Worm (Caenorhabditis elegans) whole organism, L3 larva: ENCODE data around the gene rib-2.

Experiments
- R02D3.7 ChIP-seq: fragments of 150-350 bp; optimal IDR thresholded peaks from 2 replicates; lab custom pipeline; 2014; ENCODE audit warnings: missing biosample characterization, missing genetic modification characterization
- ZK546.5 ChIP-seq: sonication (generic microtip); optimal IDR thresholded peaks from 2 replicates; lab custom pipeline; 2017; ENCODE audit warnings: missing biosample characterization, missing genetic modification characterization
- aly-2 ChIP-seq: fragments of 150-350 bp; optimal IDR thresholded peaks from 2 replicates; lab custom pipeline; 2014; ENCODE audit warnings: missing biosample characterization, missing genetic modification characterization
- ama-1 ChIP-seq: fragments of 150-350 bp; optimal IDR thresholded peaks from 2 replicates; lab custom pipeline; 2018
- ceh-16 ChIP-seq: sonication (generic microtip); optimal IDR thresholded peaks from 2 replicates; lab custom pipeline; 2017; ENCODE audit warnings: missing biosample characterization, missing genetic modification characterization
- ceh-28 ChIP-seq: fragments of 150-350 bp; optimal IDR thresholded peaks from 2 replicates; lab custom pipeline; 2014; ENCODE audit warnings: missing biosample characterization, missing genetic modification reagents, missing genetic modification characterization
- ceh-82 ChIP-seq: fragments of 150-350 bp; optimal IDR thresholded peaks from 2 replicates; lab custom pipeline; 2014; ENCODE audit warnings: missing biosample characterization, missing genetic modification characterization
- ceh-9 ChIP-seq: sonication (generic microtip); optimal IDR thresholded peaks from 2 replicates; lab custom pipeline; 2018; ENCODE audit warnings: missing biosample characterization, missing genetic modification characterization
- daf-12 ChIP-seq: fragments of 150-350 bp; optimal IDR thresholded peaks from 2 replicates; lab custom pipeline; 2014; ENCODE audit warnings: missing biosample characterization, missing genetic modification reagents, missing genetic modification characterization
- egl-5 ChIP-seq: fragments of 150-350 bp; optimal IDR thresholded peaks from 2 replicates; lab custom pipeline; 2017; ENCODE audit warnings: missing biosample characterization, missing genetic modification reagents, missing genetic modification characterization, inconsistent platforms
- elt-1 ChIP-seq: fragments of 150-350 bp; optimal IDR thresholded peaks from 2 replicates; lab custom pipeline; 2014; ENCODE audit warnings: missing biosample characterization, missing genetic modification characterization
- elt-2 ChIP-seq: sonication (generic microtip); optimal IDR thresholded peaks from 2 replicates; lab custom pipeline; 2016; ENCODE audit warnings: missing genetic modification reagents, mild to moderate bottlenecking, missing genetic modification characterization, missing compliant biosample characterization
- elt-3 ChIP-seq, 3 experiments: fragments of 150-350 bp in 1 of 3; sonication (generic microtip) in 2 of 3; optimal IDR thresholded peaks; 2 replicates in 2 of 3; 4 replicates in 1 of 3; lab custom pipeline; 2014 to 2017; ENCODE audit warnings: missing biosample characterization in 3 of 3, missing genetic modification characterization in 3 of 3
- fkh-10 ChIP-seq: sonication (generic microtip); optimal IDR thresholded peaks from 2 replicates; lab custom pipeline; 2017; ENCODE audit warnings: missing biosample characterization, missing genetic modification reagents, missing genetic modification characterization
- fkh-2 ChIP-seq: fragments of 150-350 bp; optimal IDR thresholded peaks from 2 replicates; lab custom pipeline; 2014; ENCODE audit warnings: missing biosample characterization, missing genetic modification reagents, missing genetic modification characterization
- fos-1 ChIP-seq: fragments of 150-350 bp; optimal IDR thresholded peaks from 2 replicates; lab custom pipeline; 2014; ENCODE audit warnings: missing biosample characterization, missing genetic modification characterization
- hmg-11 ChIP-seq: sonication (generic microtip); optimal IDR thresholded peaks from 2 replicates; lab custom pipeline; 2016; ENCODE audit warnings: missing genetic modification characterization, missing compliant biosample characterization
- lin-15B ChIP-seq: fragments of 150-350 bp; optimal IDR thresholded peaks from 2 replicates; lab custom pipeline; 2014; ENCODE audit warnings: missing biosample characterization, missing genetic modification characterization
- lin-39 ChIP-seq: fragments of 150-350 bp; optimal IDR thresholded peaks from 2 replicates; lab custom pipeline; 2018; ENCODE audit warnings: missing biosample characterization, missing genetic modification reagents, missing genetic modification characterization
- lsy-12 ChIP-seq: sonication (generic microtip); optimal IDR thresholded peaks from 2 replicates; lab custom pipeline; 2016; ENCODE audit warnings: mild to moderate bottlenecking, missing genetic modification characterization, missing compliant biosample characterization
- mml-1 ChIP-seq: fragments of 150-350 bp; sonication (generic microtip); optimal IDR thresholded peaks from 3 replicates; lab custom pipeline; 2014; ENCODE audit warnings: missing biosample characterization, missing genetic modification characterization
- nfya-1 ChIP-seq: sonication (generic microtip); optimal IDR thresholded peaks from 2 replicates; lab custom pipeline; 2017; ENCODE audit warnings: missing genetic modification characterization, mild to moderate bottlenecking, missing compliant biosample characterization, antibody characterized with exemption, moderate library complexity; ENCODE audit not compliant: insufficient read depth
- nhr-12 ChIP-seq: fragments of 150-350 bp; optimal IDR thresholded peaks from 2 replicates; lab custom pipeline; 2014; ENCODE audit warnings: missing biosample characterization, missing genetic modification characterization
- nhr-23 ChIP-seq: fragments of 150-350 bp; optimal IDR thresholded peaks from 2 replicates; lab custom pipeline; 2014; ENCODE audit warnings: missing biosample characterization, missing genetic modification reagents, missing genetic modification characterization
- nhr-237 ChIP-seq: fragments of 150-350 bp; optimal IDR thresholded peaks from 2 replicates; lab custom pipeline; 2014; ENCODE audit warnings: missing biosample characterization, missing genetic modification characterization
- nhr-25 ChIP-seq: sonication (generic microtip); optimal IDR thresholded peaks from 2 replicates; lab custom pipeline; 2017; ENCODE audit warnings: missing biosample characterization, missing genetic modification characterization
- nhr-28 ChIP-seq: fragments of 150-350 bp; optimal IDR thresholded peaks from 2 replicates; lab custom pipeline; 2014; ENCODE audit warnings: missing biosample characterization, missing genetic modification characterization
- nhr-43 ChIP-seq: sonication (generic microtip); optimal IDR thresholded peaks from 2 replicates; lab custom pipeline; 2016; ENCODE audit warnings: mild to moderate bottlenecking, missing genetic modification characterization, missing compliant biosample characterization; ENCODE audit not compliant: poor library complexity, severe bottlenecking
- nhr-67 ChIP-seq: fragments of 150-350 bp; optimal IDR thresholded peaks from 2 replicates; lab custom pipeline; 2014; ENCODE audit warnings: missing biosample characterization, missing genetic modification characterization
- nhr-76 ChIP-seq: fragments of 150-350 bp; sonication (generic microtip); optimal IDR thresholded peaks from 5 replicates; lab custom pipeline; 2014; ENCODE audit warnings: missing biosample characterization, missing genetic modification characterization
- nhr-77 ChIP-seq: fragments of 150-350 bp; optimal IDR thresholded peaks from 2 replicates; lab custom pipeline; 2014; ENCODE audit warnings: missing biosample characterization, missing genetic modification characterization
- pha-4 ChIP-seq: fragments of 150-350 bp; optimal IDR thresholded peaks from 2 replicates; lab custom pipeline; 2014; ENCODE audit warnings: missing biosample characterization, missing genetic modification reagents, missing genetic modification characterization
- pqm-1 ChIP-seq: fragments of 150-350 bp; optimal IDR thresholded peaks from 2 replicates; lab custom pipeline; 2017; ENCODE audit warnings: missing biosample characterization, missing genetic modification characterization, inconsistent platforms
- sea-2 ChIP-seq: fragments of 150-350 bp; sonication (generic microtip); optimal IDR thresholded peaks from 4 replicates; lab custom pipeline; 2014; ENCODE audit warnings: missing biosample characterization, missing genetic modification reagents, missing genetic modification characterization
- skn-1 ChIP-seq: fragments of 150-350 bp; optimal IDR thresholded peaks from 2 replicates; lab custom pipeline; 2014; ENCODE audit warnings: missing biosample characterization, missing genetic modification characterization
- snpc-4 ChIP-seq: fragments of 150-350 bp; optimal IDR thresholded peaks from 2 replicates; lab custom pipeline; 2014; ENCODE audit warnings: missing biosample characterization, missing genetic modification characterization
- tbx-2 ChIP-seq: sonication (generic microtip); optimal IDR thresholded peaks from 2 replicates; lab custom pipeline; 2016; ENCODE audit warnings: mild to moderate bottlenecking, missing genetic modification characterization, missing compliant biosample characterization
- unc-39 ChIP-seq: sonication (generic microtip); optimal IDR thresholded peaks from 4 replicates; lab custom pipeline; 2017; ENCODE audit warnings: missing biosample characterization, missing genetic modification characterization
- unc-62 ChIP-seq: fragments of 150-350 bp; sonication (generic microtip); optimal IDR thresholded peaks from 4 replicates; lab custom pipeline; 2014; ENCODE audit warnings: missing biosample characterization, missing genetic modification reagents, missing genetic modification characterization
- ztf-4 ChIP-seq: fragments of 150-350 bp; optimal IDR thresholded peaks from 2 replicates; lab custom pipeline; 2014; ENCODE audit warnings: missing biosample characterization, missing genetic modification characterization

rib-2 gene

ce11 chrIII:10738081-10738480, 4.5 kb upstream of the rib-2 start:
- TF ChIP-seq nhr-67 (tag; lab: Kevin White, UChicago) (no peak), elt-2 (tag; lab: Kevin White, UChicago) (no peak), nhr-12 (tag; lab: Kevin White, UChicago) (no peak), fos-1 (tag; lab: Kevin White, UChicago) (no peak), daf-12 (tag; lab: Kevin White, UChicago) (no peak), ceh-9 (no peak), ceh-16 (no peak), ceh-28 (tag; lab: Kevin White, UChicago) (no peak), snpc-4 (no peak), aly-2 (tag; lab: Kevin White, UChicago) (no peak), unc-62 (GFP tag; lab: Kevin White, UChicago) (no peak), unc-39 (no peak), nhr-77 (tag; lab: Kevin White, UChicago) (no peak), nhr-43 (tag; lab: Kevin White, UChicago) (no peak), pqm-1 (tag; lab: Kevin White, UChicago) (no peak), ZK546.5 (no peak), elt-1 (tag; lab: Kevin White, UChicago) (no peak), nfya-1 (no peak), fkh-10 (GFP tag; lab: Kevin White, UChicago) (no peak), nhr-237 (tag; lab: Kevin White, UChicago) (no peak)

ce11 chrIII:10739455-10739854, 3.2 kb upstream of the rib-2 start, which contains the start of gene smap-1:
Gene smap-1, minus strand, starts transcription at chrIII:10739792.
- TF ChIP-seq sea-2 (no peak), R02D3.7 (tag; lab: Kevin White, UChicago) (no peak), fkh-2 (no peak), ceh-9 (no peak), egl-5 (tag; lab: Kevin White, UChicago) (no peak), nhr-23 (no peak), lsy-12 (no peak), ceh-82 (tag; lab: Kevin White, UChicago) (no peak), fos-1 (tag; lab: Kevin White, UChicago) (no peak), ceh-16 (no peak), nhr-76 (tag; lab: Kevin White, UChicago) (no peak)

ce11 chrIII:10739902-10740301, 2.7 kb upstream of the rib-2 start:
- TF ChIP-seq elt-3 (tag; optimal IDR thresholded peaks at IDR 0.05; lab: Kevin White, UChicago) (no peak), tbx-2 (tag; lab: Kevin White, UChicago) (no peak), nhr-25 (tag; lab: Kevin White, UChicago) (peak; percentile 33), nhr-237 (tag; lab: Kevin White, UChicago) (no peak), hmg-11 (tag; lab: Kevin White, UChicago) (peak; percentile 66), ama-1 (lab: Kevin White, UChicago) (peak; percentile 56), lsy-12 (no peak), lin-15B (tag; lab: Kevin White, UChicago) (peak; percentile 72), nfya-1 (peak; percentile 79), R02D3.7 (tag; lab: Kevin White, UChicago) (no peak), nhr-43 (tag; lab: Kevin White, UChicago) (no peak), skn-1 (tag; lab: Kevin White, UChicago) (no peak), lin-39 (tag; lab: Kevin White, UChicago) (peak; percentile 52), nhr-28 (tag; lab: Kevin White, UChicago) (no peak), nhr-23 (peak; percentile 37), ceh-9 (no peak), egl-5 (tag; lab: Kevin White, UChicago) (no peak), nhr-67 (tag; lab: Kevin White, UChicago) (no peak), mml-1 (tag; lab: Kevin White, UChicago) (no peak), ceh-28 (tag; lab: Kevin White, UChicago) (peak; percentile 25), ztf-4 (no peak), snpc-4 (peak; percentile 16), ceh-16 (no peak), pha-4 (tag; lab: Kevin White, UChicago) (peak; percentile 37), elt-2 (tag; lab: Kevin White, UChicago) (peak; percentile 45), ZK546.5 (no peak)
- TF ChIP-seq, all 47 proteins: peak for 11
